Fruit fly (Drosophila melanogaster) whole organism, prepupa: ENCODE data around the gene CG10749.

ENCODE experiments used
- Blimp-1 ChIP-seq: fragments of 200-800 bp; sonication (Bioruptor generic); optimal IDR thresholded peaks from 3 replicates; lab custom pipeline; 2017; ENCODE audit warnings: missing biosample characterization, missing genetic modification characterization, mild to moderate bottlenecking, moderate library complexity, missing genetic modification reagents
- CG11294 ChIP-seq: fragments of 200-800 bp; sonication (Bioruptor generic); IDR thresholded peaks from 2 replicates; pipeline ENCODE4 v1.3.6; 2022; ENCODE audit warnings: missing biosample characterization, missing genetic modification characterization
- CG11762 ChIP-seq: fragments of 200-800 bp; sonication (Bioruptor generic); optimal IDR thresholded peaks from 3 replicates; lab custom pipeline; 2016; ENCODE audit warnings: missing biosample characterization, missing genetic modification characterization; ENCODE audit not compliant: insufficient read depth
- CG11902 ChIP-seq: fragments of 200-800 bp; sonication (Bioruptor generic); optimal IDR thresholded peaks from 3 replicates; lab custom pipeline; 2016; ENCODE audit warnings: missing biosample characterization, missing genetic modification characterization
- CG15336 ChIP-seq: fragments of 200-800 bp; sonication (Bioruptor generic); IDR thresholded peaks from 2 replicates; pipeline ENCODE4 v1.3.6; 2022; ENCODE audit warnings: missing biosample characterization, missing genetic modification characterization
- CG16779 ChIP-seq: fragments of 200-800 bp; sonication (Bioruptor generic); optimal IDR thresholded peaks from 3 replicates; lab custom pipeline; 2017; ENCODE audit warnings: missing biosample characterization, mild to moderate bottlenecking, missing genetic modification characterization
- CG31627 ChIP-seq: fragments of 200-800 bp; sonication (Bioruptor generic); optimal IDR thresholded peaks from 3 replicates; lab custom pipeline; 2016; ENCODE audit warnings: missing biosample characterization, missing genetic modification characterization
- CG32006 ChIP-seq: fragments of 200-800 bp; sonication (Bioruptor generic); optimal IDR thresholded peaks from 3 replicates; lab custom pipeline; 2017; ENCODE audit warnings: missing biosample characterization, mild to moderate bottlenecking, missing genetic modification characterization
- CG34406 ChIP-seq: fragments of 200-800 bp; sonication (Bioruptor generic); optimal IDR thresholded peaks from 3 replicates; lab custom pipeline; 2016; ENCODE audit warnings: missing biosample characterization, missing genetic modification characterization
- CG3919 ChIP-seq: fragments of 200-800 bp; sonication (Bioruptor generic); optimal IDR thresholded peaks from 3 replicates; lab custom pipeline; 2016; ENCODE audit warnings: missing biosample characterization, missing genetic modification characterization
- CG6163 ChIP-seq: fragments of 200-800 bp; sonication (Bioruptor generic); IDR thresholded peaks from 3 replicates; pipeline ENCODE4 v1.3.6; 2022; ENCODE audit warnings: missing biosample characterization, missing genetic modification characterization
- CG6276 ChIP-seq: fragments of 200-800 bp; sonication (Bioruptor generic); optimal IDR thresholded peaks from 2 replicates; lab custom pipeline; 2017; ENCODE audit warnings: missing biosample characterization, mild to moderate bottlenecking, missing genetic modification characterization
- CG6792 ChIP-seq: fragments of 200-800 bp; sonication (Bioruptor generic); optimal IDR thresholded peaks from 3 replicates; lab custom pipeline; 2016; ENCODE audit warnings: missing biosample characterization, missing genetic modification characterization
- CG6808 ChIP-seq: fragments of 200-800 bp; sonication (Bioruptor generic); optimal IDR thresholded peaks from 3 replicates; lab custom pipeline; 2017; ENCODE audit warnings: missing biosample characterization, missing genetic modification characterization, mild to moderate bottlenecking, moderate library complexity, missing genetic modification reagents
- CG6854 ChIP-seq: fragments of 200-800 bp; sonication (Bioruptor generic); optimal IDR thresholded peaks from 2 replicates; lab custom pipeline; 2017; ENCODE audit warnings: missing biosample characterization, mild to moderate bottlenecking, missing genetic modification characterization
- CG7368 ChIP-seq: fragments of 200-800 bp; sonication (Bioruptor generic); optimal IDR thresholded peaks from 3 replicates; lab custom pipeline; 2016; ENCODE audit warnings: missing biosample characterization, missing genetic modification characterization
- CG8119 ChIP-seq: fragments of 200-800 bp; sonication (Bioruptor generic); IDR thresholded peaks from 3 replicates; pipeline ENCODE4 v1.3.6; 2022; ENCODE audit warnings: missing biosample characterization, missing genetic modification characterization
- CG8632 ChIP-seq: fragments of 200-800 bp; sonication (Bioruptor generic); optimal IDR thresholded peaks from 3 replicates; lab custom pipeline; 2016; ENCODE audit warnings: missing biosample characterization, missing genetic modification characterization
- CG9139 ChIP-seq: fragments of 200-800 bp; sonication (Bioruptor generic); optimal IDR thresholded peaks from 3 replicates; lab custom pipeline; 2017; ENCODE audit warnings: missing biosample characterization, mild to moderate bottlenecking, missing genetic modification characterization
- Eip75B ChIP-seq: fragments of 200-800 bp; sonication (Bioruptor generic); optimal IDR thresholded peaks from 3 replicates; lab custom pipeline; 2016; ENCODE audit warnings: missing biosample characterization, missing genetic modification characterization
- Eip78C ChIP-seq: fragments of 200-800 bp; sonication (Bioruptor generic); peaks from one replicate; lab custom pipeline; 2016; ENCODE audit warnings: missing biosample characterization, missing genetic modification characterization
- Ets21C ChIP-seq: fragments of 200-800 bp; sonication (Bioruptor generic); optimal IDR thresholded peaks from 3 replicates; lab custom pipeline; 2016; ENCODE audit warnings: missing biosample characterization, missing genetic modification characterization
- Ets96B ChIP-seq: fragments of 200-800 bp; optimal IDR thresholded peaks from 2 replicates; lab custom pipeline; 2019; ENCODE audit warnings: missing biosample characterization, mild to moderate bottlenecking, missing genetic modification characterization, moderate library complexity
- Gug ChIP-seq: fragments of 200-800 bp; sonication (Bioruptor generic); IDR thresholded peaks from 2 replicates; pipeline ENCODE4 v1.3.6; 2022; ENCODE audit warnings: missing biosample characterization, missing genetic modification characterization
- Hr39 ChIP-seq: fragments of 200-800 bp; sonication (Bioruptor generic); optimal IDR thresholded peaks from 2 replicates; lab custom pipeline; 2016; ENCODE audit warnings: missing biosample characterization, missing genetic modification characterization
- Hr4 ChIP-seq: fragments of 200-800 bp; sonication (Bioruptor generic); optimal IDR thresholded peaks from 3 replicates; lab custom pipeline; 2016; ENCODE audit warnings: missing biosample characterization, missing genetic modification characterization
- Lpt ChIP-seq: fragments of 200-800 bp; sonication (Bioruptor generic); optimal IDR thresholded peaks from 3 replicates; lab custom pipeline; 2016; ENCODE audit warnings: missing biosample characterization, missing genetic modification characterization
- Met ChIP-seq: fragments of 200-800 bp; sonication (Bioruptor generic); optimal IDR thresholded peaks from 3 replicates; lab custom pipeline; 2016; ENCODE audit warnings: missing biosample characterization, missing genetic modification characterization
- OdsH ChIP-seq: fragments of 200-800 bp; sonication (Bioruptor generic); optimal IDR thresholded peaks from 3 replicates; lab custom pipeline; 2016; ENCODE audit warnings: missing biosample characterization, missing genetic modification characterization
- Smox ChIP-seq: fragments of 200-800 bp; sonication (Bioruptor generic); optimal IDR thresholded peaks from 3 replicates; lab custom pipeline; 2016; ENCODE audit warnings: missing biosample characterization, missing genetic modification characterization
- Sox14 ChIP-seq: fragments of 200-800 bp; sonication (Bioruptor generic); optimal IDR thresholded peaks from 3 replicates; lab custom pipeline; 2016; ENCODE audit warnings: missing biosample characterization, missing genetic modification characterization
- Sox15 ChIP-seq: fragments of 200-800 bp; sonication (Bioruptor generic); optimal IDR thresholded peaks from 3 replicates; lab custom pipeline; 2016; ENCODE audit warnings: missing biosample characterization, missing genetic modification characterization
- achi ChIP-seq: fragments of 200-800 bp; sonication (Bioruptor generic); optimal IDR thresholded peaks from 3 replicates; lab custom pipeline; 2016; ENCODE audit warnings: missing biosample characterization, missing genetic modification characterization
- acj6 ChIP-seq: fragments of 200-800 bp; sonication (Bioruptor generic); optimal IDR thresholded peaks from 3 replicates; lab custom pipeline; 2016; ENCODE audit warnings: missing biosample characterization, missing genetic modification characterization
- cyc ChIP-seq: fragments of 200-800 bp; sonication (Bioruptor generic); optimal IDR thresholded peaks from 3 replicates; lab custom pipeline; 2016; ENCODE audit warnings: missing biosample characterization, missing genetic modification characterization
- dac ChIP-seq: fragments of 200-800 bp; sonication (Bioruptor generic); optimal IDR thresholded peaks from 2 replicates; lab custom pipeline; 2017; ENCODE audit warnings: missing biosample characterization, mild to moderate bottlenecking, missing genetic modification characterization
- dsx ChIP-seq: fragments of 200-800 bp; optimal IDR thresholded peaks from 3 replicates; lab custom pipeline; 2019; ENCODE audit warnings: missing biosample characterization, mild to moderate bottlenecking, missing genetic modification characterization, moderate library complexity; ENCODE audit not compliant: poor library complexity, severe bottlenecking
- eg ChIP-seq: fragments of 200-800 bp; sonication (Bioruptor generic); IDR thresholded peaks from 3 replicates; pipeline ENCODE4 v1.3.6; 2022; ENCODE audit warnings: missing biosample characterization, missing genetic modification characterization
- esn ChIP-seq: fragments of 200-800 bp; sonication (Bioruptor generic); optimal IDR thresholded peaks from 2 replicates; lab custom pipeline; 2016; ENCODE audit warnings: missing biosample characterization, mild to moderate bottlenecking, missing genetic modification characterization, moderate library complexity
- fd59A ChIP-seq: fragments of 200-800 bp; sonication (Bioruptor generic); optimal IDR thresholded peaks from 2 replicates; lab custom pipeline; 2017; ENCODE audit warnings: missing biosample characterization, mild to moderate bottlenecking, missing genetic modification characterization, missing genetic modification reagents
- fd85E ChIP-seq: fragments of 200-800 bp; sonication (Bioruptor generic); optimal IDR thresholded peaks from 3 replicates; lab custom pipeline; 2016; ENCODE audit warnings: missing biosample characterization, missing genetic modification characterization
- fkh ChIP-seq: fragments of 200-800 bp; sonication (Bioruptor generic); optimal IDR thresholded peaks from 3 replicates; lab custom pipeline; 2017; ENCODE audit warnings: missing biosample characterization, mild to moderate bottlenecking, missing genetic modification characterization, moderate library complexity
- lz ChIP-seq: fragments of 200-800 bp; sonication (Bioruptor generic); optimal IDR thresholded peaks from 3 replicates; lab custom pipeline; 2016; ENCODE audit warnings: missing biosample characterization, missing genetic modification characterization
- net ChIP-seq: fragments of 200-800 bp; sonication (Bioruptor generic); optimal IDR thresholded peaks from 3 replicates; lab custom pipeline; 2016; ENCODE audit warnings: missing biosample characterization, missing genetic modification characterization
- pdm3 ChIP-seq: fragments of 200-800 bp; sonication (Bioruptor generic); optimal IDR thresholded peaks from 3 replicates; lab custom pipeline; 2016; ENCODE audit warnings: missing biosample characterization, missing genetic modification characterization
- salr ChIP-seq, 2 experiments: fragments of 200-800 bp; sonication (Bioruptor generic); optimal IDR thresholded peaks; 3 replicates each; lab custom pipeline; 2016 to 2018; ENCODE audit warnings: missing biosample characterization in 2 of 2, missing genetic modification characterization in 2 of 2, mild to moderate bottlenecking in 1 of 2
- spab ChIP-seq: fragments of 200-800 bp; sonication (Bioruptor generic); optimal IDR thresholded peaks from 2 replicates; lab custom pipeline; 2017; ENCODE audit warnings: missing biosample characterization, mild to moderate bottlenecking, missing genetic modification characterization, missing genetic modification reagents
- ss ChIP-seq, 2 experiments: fragments of 200-800 bp; sonication (Bioruptor generic); optimal IDR thresholded peaks; 2 replicates in 1 of 2; 3 replicates in 1 of 2; lab custom pipeline; 2017 to 2018; ENCODE audit warnings: mild to moderate bottlenecking in 2 of 2, missing biosample characterization in 2 of 2, missing genetic modification characterization in 2 of 2, moderate library complexity in 1 of 2
- svp ChIP-seq: fragments of 200-800 bp; sonication (Bioruptor generic); peaks from one replicate; lab custom pipeline; 2016; ENCODE audit warnings: missing biosample characterization, missing genetic modification characterization
- topi ChIP-seq: fragments of 200-800 bp; sonication (Bioruptor generic); optimal IDR thresholded peaks from 3 replicates; lab custom pipeline; 2016; ENCODE audit warnings: missing biosample characterization, missing genetic modification characterization

CG10749 gene

DNA sequence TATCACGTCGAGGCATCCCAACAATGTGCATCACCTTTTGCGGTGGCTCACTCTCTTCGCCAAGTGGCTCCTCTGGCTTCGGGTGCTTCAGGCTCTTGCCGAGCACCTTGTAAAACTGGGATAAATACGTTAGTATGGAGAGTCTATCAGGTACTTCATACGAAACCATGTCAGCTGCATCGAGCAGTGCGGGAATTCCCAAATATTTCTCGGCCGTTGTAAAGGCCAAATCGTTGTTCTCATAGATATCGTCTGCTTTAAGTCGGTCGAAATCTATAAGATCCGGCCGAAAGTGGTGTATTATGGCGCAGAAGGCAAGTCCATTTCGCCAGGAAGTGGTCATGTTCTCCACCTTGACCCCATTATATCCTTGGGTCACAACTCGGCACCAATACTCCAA, 42.4 kb downstream of the CG10749 start:
- TF ChIP-seq CG8632 (no peak), svp (peak; percentile 67)

DNA sequence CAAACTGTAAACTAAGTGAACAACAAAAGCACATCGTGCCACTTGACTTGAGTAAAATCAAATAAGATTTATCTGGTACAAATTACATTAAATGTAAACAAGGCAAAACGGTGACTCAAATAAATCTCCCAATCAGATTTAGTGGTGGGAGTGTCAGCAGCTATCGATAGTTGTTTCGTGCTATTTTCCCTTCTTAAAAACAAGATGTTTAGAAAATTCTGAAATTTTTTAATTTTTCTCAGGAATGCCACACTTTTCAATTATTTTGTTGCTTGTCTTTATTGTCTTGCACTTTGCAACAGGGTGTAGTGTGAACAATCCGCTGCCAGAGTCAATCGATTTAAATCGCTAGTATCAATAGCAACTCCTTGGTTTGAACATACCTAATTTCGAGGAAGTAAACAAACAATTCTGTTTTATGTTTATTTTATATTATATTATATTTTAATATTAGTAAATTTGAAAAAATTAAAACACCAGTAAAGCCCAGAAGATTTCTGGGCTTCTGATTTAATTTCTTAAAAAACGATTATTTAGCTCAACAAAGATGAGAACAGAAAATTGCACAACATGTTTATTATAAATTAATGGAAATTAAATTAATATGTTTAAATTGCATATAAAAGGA, 43.0 kb downstream of the CG10749 start, which contains the start of gene MICAL-like:
Gene MICAL-like, minus strand, starts transcription at position 138 of the 628 bp plus-strand sequence.
- TF ChIP-seq Hr39 (GFP tag; lab: Kevin White, UChicago), result peak; percentile 57
- no peak for TF ChIP-seq CG7368 (GFP tag; lab: Kevin White, UChicago)
- TF ChIP-seq lz, result peak; percentile 24
- peak; percentile 28 for TF ChIP-seq Sox14 (GFP tag; lab: Kevin White, UChicago)
- no peak for TF ChIP-seq CG11294 (GFP tag; lab: Robert Waterston, UW)
- TF ChIP-seq net (GFP tag; lab: Kevin White, UChicago), result no peak
- TF ChIP-seq Eip78C, result peak; percentile 52
- no peak for TF ChIP-seq Eip75B (GFP tag; lab: Kevin White, UChicago)
- no peak for TF ChIP-seq acj6 (GFP tag; lab: Kevin White, UChicago)
- TF ChIP-seq CG6808 (GFP tag; lab: Kevin White, UChicago), result no peak
- TF ChIP-seq CG3919 (GFP tag; lab: Kevin White, UChicago), result peak; percentile 38
- no peak for TF ChIP-seq Gug (GFP tag; lab: Robert Waterston, UW)
- no peak for TF ChIP-seq eg (GFP tag; lab: Robert Waterston, UW)
- TF ChIP-seq CG32006 (GFP tag; lab: Kevin White, UChicago), result no peak
- TF ChIP-seq CG16779 (tag; lab: Kevin White, UChicago), result no peak
- no peak for TF ChIP-seq CG15336 (GFP tag; lab: Robert Waterston, UW)
- no peak for TF ChIP-seq CG34406 (GFP tag; lab: Kevin White, UChicago)
- peak; percentile 28 for TF ChIP-seq OdsH (GFP tag; lab: Kevin White, UChicago)
- no peak for TF ChIP-seq Lpt
- no peak for TF ChIP-seq Met (GFP tag; lab: Kevin White, UChicago)
- no peak for TF ChIP-seq CG6854 (GFP tag; lab: Kevin White, UChicago)
- TF ChIP-seq Blimp-1, result no peak
- TF ChIP-seq CG6163 (GFP tag; lab: Robert Waterston, UW), result peak; percentile 46; the same call in 2 of the 3 replicates
- TF ChIP-seq CG9139 (GFP tag; lab: Kevin White, UChicago), result no peak
- TF ChIP-seq CG6792, result no peak
- no peak for TF ChIP-seq dac (GFP tag; lab: Kevin White, UChicago)
- no peak for TF ChIP-seq Sox15
- no peak for TF ChIP-seq achi (GFP tag; lab: Kevin White, UChicago)
- no peak for TF ChIP-seq dsx (GFP tag; lab: Kevin White, UChicago)
- no peak for TF ChIP-seq fd85E
- TF ChIP-seq esn (GFP tag; lab: Kevin White, UChicago), result peak; percentile 6
- no peak for TF ChIP-seq CG6276 (GFP tag; lab: Kevin White, UChicago)
- TF ChIP-seq salr (GFP tag; optimal IDR thresholded peaks at IDR 0.05; lab: Kevin White, UChicago), result no peak
- no peak for TF ChIP-seq Smox (GFP tag; lab: Kevin White, UChicago)
- TF ChIP-seq pdm3 (GFP tag; lab: Kevin White, UChicago), result no peak
- peak; percentile 70 for TF ChIP-seq fkh
- peak; percentile 19 for TF ChIP-seq Ets96B (tag; lab: Kevin White, UChicago)
- TF ChIP-seq CG8119 (GFP tag; lab: Robert Waterston, UW), result no peak
- no peak for TF ChIP-seq cyc (GFP tag; lab: Kevin White, UChicago)
- no peak for TF ChIP-seq topi (GFP tag; lab: Kevin White, UChicago)
- TF ChIP-seq CG11902 (GFP tag; lab: Kevin White, UChicago), result no peak
- no peak for TF ChIP-seq ss (GFP tag; optimal IDR thresholded peaks at IDR 0.05; lab: Kevin White, UChicago)
- TF ChIP-seq CG31627, result peak; percentile 56
- no peak for TF ChIP-seq CG11762 (GFP tag; lab: Kevin White, UChicago)
- no peak for TF ChIP-seq Hr4 (GFP tag; lab: Kevin White, UChicago)
- TF ChIP-seq svp, result peak; percentile 44
- TF ChIP-seq spab (GFP tag; lab: Kevin White, UChicago), result no peak
- TF ChIP-seq fd59A (GFP tag; lab: Kevin White, UChicago), result no peak
- peak; percentile 33 for TF ChIP-seq Ets21C (GFP tag; lab: Kevin White, UChicago)
